Worm (Caenorhabditis elegans) whole organism, L3 larva: ENCODE results near the gene srsx-16.

Source experiments
- R02D3.7 ChIP-seq: fragments of 150-350 bp; optimal IDR thresholded peaks from 2 replicates; lab custom pipeline; 2014; ENCODE audit warnings: missing biosample characterization, missing genetic modification characterization
- ZK546.5 ChIP-seq: sonication (generic microtip); optimal IDR thresholded peaks from 2 replicates; lab custom pipeline; 2017; ENCODE audit warnings: missing biosample characterization, missing genetic modification characterization
- aly-2 ChIP-seq: fragments of 150-350 bp; optimal IDR thresholded peaks from 2 replicates; lab custom pipeline; 2014; ENCODE audit warnings: missing biosample characterization, missing genetic modification characterization
- ama-1 ChIP-seq: fragments of 150-350 bp; optimal IDR thresholded peaks from 2 replicates; lab custom pipeline; 2018
- ceh-16 ChIP-seq: sonication (generic microtip); optimal IDR thresholded peaks from 2 replicates; lab custom pipeline; 2017; ENCODE audit warnings: missing biosample characterization, missing genetic modification characterization
- ceh-28 ChIP-seq: fragments of 150-350 bp; optimal IDR thresholded peaks from 2 replicates; lab custom pipeline; 2014; ENCODE audit warnings: missing biosample characterization, missing genetic modification reagents, missing genetic modification characterization
- ceh-82 ChIP-seq: fragments of 150-350 bp; optimal IDR thresholded peaks from 2 replicates; lab custom pipeline; 2014; ENCODE audit warnings: missing biosample characterization, missing genetic modification characterization
- ceh-9 ChIP-seq: sonication (generic microtip); optimal IDR thresholded peaks from 2 replicates; lab custom pipeline; 2018; ENCODE audit warnings: missing biosample characterization, missing genetic modification characterization
- daf-12 ChIP-seq: fragments of 150-350 bp; optimal IDR thresholded peaks from 2 replicates; lab custom pipeline; 2014; ENCODE audit warnings: missing biosample characterization, missing genetic modification reagents, missing genetic modification characterization
- egl-27 ChIP-seq: sonication (generic microtip); optimal IDR thresholded peaks from 4 replicates; lab custom pipeline; 2017; ENCODE audit warnings: missing biosample characterization, missing genetic modification reagents, missing genetic modification characterization
- egl-5 ChIP-seq: fragments of 150-350 bp; optimal IDR thresholded peaks from 2 replicates; lab custom pipeline; 2017; ENCODE audit warnings: missing biosample characterization, missing genetic modification reagents, missing genetic modification characterization, inconsistent platforms
- elt-1 ChIP-seq: fragments of 150-350 bp; optimal IDR thresholded peaks from 2 replicates; lab custom pipeline; 2014; ENCODE audit warnings: missing biosample characterization, missing genetic modification characterization
- elt-2 ChIP-seq: sonication (generic microtip); optimal IDR thresholded peaks from 2 replicates; lab custom pipeline; 2016; ENCODE audit warnings: missing genetic modification reagents, mild to moderate bottlenecking, missing genetic modification characterization, missing compliant biosample characterization
- elt-3 ChIP-seq, 3 experiments: fragments of 150-350 bp in 1 of 3; sonication (generic microtip) in 2 of 3; optimal IDR thresholded peaks; 2 replicates in 2 of 3; 4 replicates in 1 of 3; lab custom pipeline; 2014 to 2017; ENCODE audit warnings: missing biosample characterization in 3 of 3, missing genetic modification characterization in 3 of 3
- eor-1 ChIP-seq, 2 experiments: fragments of 150-350 bp; optimal IDR thresholded peaks; 2 replicates each; lab custom pipeline; 2014 to 2018; ENCODE audit warnings: missing biosample characterization in 2 of 2, missing genetic modification characterization in 2 of 2
- fkh-10 ChIP-seq: sonication (generic microtip); optimal IDR thresholded peaks from 2 replicates; lab custom pipeline; 2017; ENCODE audit warnings: missing biosample characterization, missing genetic modification reagents, missing genetic modification characterization
- fkh-2 ChIP-seq: fragments of 150-350 bp; optimal IDR thresholded peaks from 2 replicates; lab custom pipeline; 2014; ENCODE audit warnings: missing biosample characterization, missing genetic modification reagents, missing genetic modification characterization
- fos-1 ChIP-seq: fragments of 150-350 bp; optimal IDR thresholded peaks from 2 replicates; lab custom pipeline; 2014; ENCODE audit warnings: missing biosample characterization, missing genetic modification characterization
- hmg-11 ChIP-seq: sonication (generic microtip); optimal IDR thresholded peaks from 2 replicates; lab custom pipeline; 2016; ENCODE audit warnings: missing genetic modification characterization, missing compliant biosample characterization
- jun-1 ChIP-seq: fragments of 150-350 bp; optimal IDR thresholded peaks from 2 replicates; lab custom pipeline; 2014; ENCODE audit warnings: missing biosample characterization, missing genetic modification reagents, missing genetic modification characterization
- lin-15B ChIP-seq: fragments of 150-350 bp; optimal IDR thresholded peaks from 2 replicates; lab custom pipeline; 2014; ENCODE audit warnings: missing biosample characterization, missing genetic modification characterization
- lin-39 ChIP-seq: fragments of 150-350 bp; optimal IDR thresholded peaks from 2 replicates; lab custom pipeline; 2018; ENCODE audit warnings: missing biosample characterization, missing genetic modification reagents, missing genetic modification characterization
- lsy-12 ChIP-seq: sonication (generic microtip); optimal IDR thresholded peaks from 2 replicates; lab custom pipeline; 2016; ENCODE audit warnings: mild to moderate bottlenecking, missing genetic modification characterization, missing compliant biosample characterization
- mdl-1 ChIP-seq: fragments of 150-350 bp; optimal IDR thresholded peaks from 2 replicates; lab custom pipeline; 2014; ENCODE audit warnings: missing biosample characterization, missing genetic modification characterization
- mml-1 ChIP-seq: fragments of 150-350 bp; sonication (generic microtip); optimal IDR thresholded peaks from 3 replicates; lab custom pipeline; 2014; ENCODE audit warnings: missing biosample characterization, missing genetic modification characterization
- nfya-1 ChIP-seq: sonication (generic microtip); optimal IDR thresholded peaks from 2 replicates; lab custom pipeline; 2017; ENCODE audit warnings: missing genetic modification characterization, mild to moderate bottlenecking, missing compliant biosample characterization, antibody characterized with exemption, moderate library complexity; ENCODE audit not compliant: insufficient read depth
- nhr-11 ChIP-seq: fragments of 150-350 bp; optimal IDR thresholded peaks from 2 replicates; lab custom pipeline; 2014; ENCODE audit warnings: missing biosample characterization, missing genetic modification characterization
- nhr-12 ChIP-seq: fragments of 150-350 bp; optimal IDR thresholded peaks from 2 replicates; lab custom pipeline; 2014; ENCODE audit warnings: missing biosample characterization, missing genetic modification characterization
- nhr-23 ChIP-seq: fragments of 150-350 bp; optimal IDR thresholded peaks from 2 replicates; lab custom pipeline; 2014; ENCODE audit warnings: missing biosample characterization, missing genetic modification reagents, missing genetic modification characterization
- nhr-237 ChIP-seq: fragments of 150-350 bp; optimal IDR thresholded peaks from 2 replicates; lab custom pipeline; 2014; ENCODE audit warnings: missing biosample characterization, missing genetic modification characterization
- nhr-25 ChIP-seq: sonication (generic microtip); optimal IDR thresholded peaks from 2 replicates; lab custom pipeline; 2017; ENCODE audit warnings: missing biosample characterization, missing genetic modification characterization
- nhr-28 ChIP-seq: fragments of 150-350 bp; optimal IDR thresholded peaks from 2 replicates; lab custom pipeline; 2014; ENCODE audit warnings: missing biosample characterization, missing genetic modification characterization
- nhr-43 ChIP-seq: sonication (generic microtip); optimal IDR thresholded peaks from 2 replicates; lab custom pipeline; 2016; ENCODE audit warnings: mild to moderate bottlenecking, missing genetic modification characterization, missing compliant biosample characterization; ENCODE audit not compliant: poor library complexity, severe bottlenecking
- nhr-67 ChIP-seq: fragments of 150-350 bp; optimal IDR thresholded peaks from 2 replicates; lab custom pipeline; 2014; ENCODE audit warnings: missing biosample characterization, missing genetic modification characterization
- nhr-76 ChIP-seq: fragments of 150-350 bp; sonication (generic microtip); optimal IDR thresholded peaks from 5 replicates; lab custom pipeline; 2014; ENCODE audit warnings: missing biosample characterization, missing genetic modification characterization
- nhr-77 ChIP-seq: fragments of 150-350 bp; optimal IDR thresholded peaks from 2 replicates; lab custom pipeline; 2014; ENCODE audit warnings: missing biosample characterization, missing genetic modification characterization
- pha-4 ChIP-seq: fragments of 150-350 bp; optimal IDR thresholded peaks from 2 replicates; lab custom pipeline; 2014; ENCODE audit warnings: missing biosample characterization, missing genetic modification reagents, missing genetic modification characterization
- pqm-1 ChIP-seq: fragments of 150-350 bp; optimal IDR thresholded peaks from 2 replicates; lab custom pipeline; 2017; ENCODE audit warnings: missing biosample characterization, missing genetic modification characterization, inconsistent platforms
- sea-2 ChIP-seq: fragments of 150-350 bp; sonication (generic microtip); optimal IDR thresholded peaks from 4 replicates; lab custom pipeline; 2014; ENCODE audit warnings: missing biosample characterization, missing genetic modification reagents, missing genetic modification characterization
- skn-1 ChIP-seq: fragments of 150-350 bp; optimal IDR thresholded peaks from 2 replicates; lab custom pipeline; 2014; ENCODE audit warnings: missing biosample characterization, missing genetic modification characterization
- snpc-4 ChIP-seq: fragments of 150-350 bp; optimal IDR thresholded peaks from 2 replicates; lab custom pipeline; 2014; ENCODE audit warnings: missing biosample characterization, missing genetic modification characterization
- tbx-2 ChIP-seq: sonication (generic microtip); optimal IDR thresholded peaks from 2 replicates; lab custom pipeline; 2016; ENCODE audit warnings: mild to moderate bottlenecking, missing genetic modification characterization, missing compliant biosample characterization
- unc-39 ChIP-seq: sonication (generic microtip); optimal IDR thresholded peaks from 4 replicates; lab custom pipeline; 2017; ENCODE audit warnings: missing biosample characterization, missing genetic modification characterization
- unc-62 ChIP-seq: fragments of 150-350 bp; sonication (generic microtip); optimal IDR thresholded peaks from 4 replicates; lab custom pipeline; 2014; ENCODE audit warnings: missing biosample characterization, missing genetic modification reagents, missing genetic modification characterization
- zag-1 ChIP-seq: fragments of 150-350 bp; optimal IDR thresholded peaks from 2 replicates; lab custom pipeline; 2014; ENCODE audit warnings: missing biosample characterization, missing genetic modification characterization
- ztf-11 ChIP-seq: fragments of 150-350 bp; optimal IDR thresholded peaks from 2 replicates; lab custom pipeline; 2014; ENCODE audit warnings: missing biosample characterization, missing genetic modification characterization
- ztf-4 ChIP-seq: fragments of 150-350 bp; optimal IDR thresholded peaks from 2 replicates; lab custom pipeline; 2014; ENCODE audit warnings: missing biosample characterization, missing genetic modification characterization

Gene srsx-16

ce11 chrIV:5658225-5658624 is 38.7 kb upstream of the srsx-16 start:
- TF ChIP-seq snpc-4 (tag; lab: Kevin White, UChicago) (no peak), lsy-12 (no peak), elt-2 (tag; lab: Kevin White, UChicago) (peak; percentile 52), mml-1 (tag; lab: Kevin White, UChicago) (no peak)

ce11 chrIV:5657126-5657666 is 37.7 kb upstream of the srsx-16 start:
- peak; percentile 23 for TF ChIP-seq pqm-1 (tag; lab: Kevin White, UChicago)
- peak; percentile 49 for TF ChIP-seq lsy-12
- TF ChIP-seq ZK546.5 (tag; lab: Kevin White, UChicago): no peak
- TF ChIP-seq R02D3.7: peak; percentile 46
- TF ChIP-seq ceh-9 (tag; lab: Kevin White, UChicago): no peak
- no peak for TF ChIP-seq fkh-10 (GFP tag; lab: Kevin White, UChicago)
- peak; percentile 36 for TF ChIP-seq ztf-4
- TF ChIP-seq zag-1 (tag; lab: Kevin White, UChicago): no peak
- TF ChIP-seq mdl-1 (tag; lab: Kevin White, UChicago): no peak
- no peak for TF ChIP-seq daf-12 (tag; lab: Kevin White, UChicago)
- no peak for TF ChIP-seq mml-1 (tag; lab: Kevin White, UChicago)
- TF ChIP-seq nhr-43 (tag; lab: Kevin White, UChicago): peak; percentile 94
- no peak for TF ChIP-seq ztf-11 (tag; lab: Kevin White, UChicago)
- no peak for TF ChIP-seq ama-1 (lab: Kevin White, UChicago)
- TF ChIP-seq nhr-28: no peak
- TF ChIP-seq nfya-1 (tag; lab: Kevin White, UChicago): peak; percentile 84
- peak; percentile 31 for TF ChIP-seq hmg-11 (tag; lab: Kevin White, UChicago)
- TF ChIP-seq elt-1 (tag; lab: Kevin White, UChicago): no peak
- peak; percentile 70 for TF ChIP-seq jun-1 (tag; lab: Kevin White, UChicago)
- no peak for TF ChIP-seq ceh-82 (tag; lab: Kevin White, UChicago)
- TF ChIP-seq nhr-67 (tag; lab: Kevin White, UChicago): no peak
- no peak for TF ChIP-seq unc-62 (GFP tag; lab: Kevin White, UChicago)
- TF ChIP-seq nhr-77: no peak
- no peak for TF ChIP-seq ceh-16 (tag; lab: Kevin White, UChicago)
- no peak for TF ChIP-seq elt-3 (tag; optimal IDR thresholded peaks at IDR 0.05; lab: Kevin White, UChicago)
- no peak for TF ChIP-seq nhr-76 (tag; lab: Kevin White, UChicago)
- TF ChIP-seq lin-15B (tag; lab: Kevin White, UChicago): peak; percentile 62
- no peak for TF ChIP-seq sea-2 (GFP tag; lab: Kevin White, UChicago)
- TF ChIP-seq nhr-23: peak; percentile 94
- TF ChIP-seq eor-1 (tag; optimal IDR thresholded peaks at IDR 0.05; lab: Kevin White, UChicago): no peak
- no peak for TF ChIP-seq fos-1
- no peak for TF ChIP-seq nhr-237
- no peak for TF ChIP-seq skn-1 (tag; lab: Kevin White, UChicago)
- TF ChIP-seq pha-4: peak; percentile 81
- peak; percentile 12 for TF ChIP-seq lin-39 (tag; lab: Kevin White, UChicago)
- TF ChIP-seq elt-2 (tag; lab: Kevin White, UChicago): peak; percentile 47
- TF ChIP-seq nhr-11: peak; percentile 67
- TF ChIP-seq egl-27 (tag; lab: Kevin White, UChicago): no peak
- peak; percentile 37 for TF ChIP-seq snpc-4 (tag; lab: Kevin White, UChicago)
- no peak for TF ChIP-seq egl-5
- TF ChIP-seq unc-39 (tag; lab: Kevin White, UChicago): no peak
- peak; percentile 67 for TF ChIP-seq ceh-28 (tag; lab: Kevin White, UChicago)
- peak; percentile 59 for TF ChIP-seq tbx-2 (tag; lab: Kevin White, UChicago)
- peak; percentile 94 for TF ChIP-seq nhr-25 (tag; lab: Kevin White, UChicago)
- no peak for TF ChIP-seq fkh-2 (tag; lab: Kevin White, UChicago)
- no peak for TF ChIP-seq aly-2
- no peak for TF ChIP-seq nhr-12 (tag; lab: Kevin White, UChicago)
